Fruit fly (Drosophila melanogaster) whole organism, embryonic: Measurements from ENCODE around the gene dgt1.

ENCODE experiments used
- Aef1 ChIP-seq: fragments of 200-800 bp; sonication (Bioruptor generic); IDR thresholded peaks from 3 replicates; pipeline ENCODE4 v1.3.6; 2022; ENCODE audit warnings: missing biosample characterization, missing genetic modification characterization
- Antp ChIP-seq: fragments of 200-800 bp; sonication (Bioruptor generic); optimal IDR thresholded peaks from 3 replicates; lab custom pipeline; 2016; ENCODE audit warnings: missing biosample characterization, missing genetic modification characterization
- CG11723 ChIP-seq: fragments of 200-800 bp; sonication (Bioruptor generic); optimal IDR thresholded peaks from 2 replicates; lab custom pipeline; 2017; ENCODE audit warnings: missing biosample characterization, mild to moderate bottlenecking, missing genetic modification characterization
- CG14860 ChIP-seq: fragments of 200-800 bp; sonication (Bioruptor generic); IDR thresholded peaks from 3 replicates; pipeline ENCODE4 v1.3.6; 2022; ENCODE audit warnings: missing biosample characterization, missing genetic modification characterization; ENCODE audit not compliant: partially characterized antibody
- CG15011 ChIP-seq: fragments of 200-800 bp; sonication (Bioruptor generic); optimal IDR thresholded peaks from 3 replicates; lab custom pipeline; 2018; ENCODE audit warnings: missing biosample characterization, mild to moderate bottlenecking, missing genetic modification characterization
- CG16779 ChIP-seq: fragments of 200-800 bp; sonication (Bioruptor generic); IDR thresholded peaks from 2 replicates; pipeline ENCODE4 v1.3.6; 2022; ENCODE audit warnings: missing biosample characterization, missing genetic modification characterization
- CG17186 ChIP-seq: fragments of 200-800 bp; sonication (Bioruptor generic); optimal IDR thresholded peaks from 3 replicates; lab custom pipeline; 2017; ENCODE audit warnings: missing biosample characterization, missing genetic modification reagents, missing genetic modification characterization
- CG17829 ChIP-seq: fragments of 200-800 bp; optimal IDR thresholded peaks from 2 replicates; lab custom pipeline; 2019; ENCODE audit warnings: missing biosample characterization, mild to moderate bottlenecking, missing genetic modification characterization, moderate library complexity
- CG17912 ChIP-seq: fragments of 200-800 bp; sonication (Bioruptor generic); optimal IDR thresholded peaks from 2 replicates; lab custom pipeline; 2018; ENCODE audit warnings: missing biosample characterization, mild to moderate bottlenecking, missing genetic modification characterization
- CG18476 ChIP-seq: fragments of 200-800 bp; sonication (Bioruptor generic); optimal IDR thresholded peaks from 2 replicates; lab custom pipeline; 2016; ENCODE audit warnings: missing biosample characterization, mild to moderate bottlenecking, missing genetic modification characterization
- CG18599 ChIP-seq: fragments of 200-800 bp; sonication (Bioruptor generic); optimal IDR thresholded peaks from 3 replicates; lab custom pipeline; 2017; ENCODE audit warnings: missing biosample characterization, missing genetic modification characterization, mild to moderate bottlenecking, moderate library complexity, missing genetic modification reagents
- CG2875 ChIP-seq: fragments of 200-800 bp; sonication (Bioruptor generic); optimal IDR thresholded peaks from 2 replicates; lab custom pipeline; 2017; ENCODE audit warnings: missing biosample characterization, mild to moderate bottlenecking, missing genetic modification characterization, missing genetic modification reagents
- CG30403 ChIP-seq: fragments of 200-800 bp; sonication (Bioruptor generic); optimal IDR thresholded peaks from 3 replicates; lab custom pipeline; 2016; ENCODE audit warnings: missing biosample characterization, missing genetic modification characterization
- CG3995 ChIP-seq: fragments of 200-800 bp; sonication (Bioruptor generic); optimal IDR thresholded peaks from 3 replicates; lab custom pipeline; 2016; ENCODE audit warnings: missing biosample characterization, missing genetic modification characterization
- CG4854 ChIP-seq: fragments of 200-800 bp; sonication (Bioruptor generic); optimal IDR thresholded peaks from 2 replicates; lab custom pipeline; 2016; ENCODE audit warnings: missing biosample characterization, missing genetic modification characterization, inconsistent platforms
- CG5245 ChIP-seq: fragments of 200-800 bp; sonication (Bioruptor generic); optimal IDR thresholded peaks from 3 replicates; lab custom pipeline; 2016; ENCODE audit warnings: missing biosample characterization, missing genetic modification characterization
- CG7357 ChIP-seq: fragments of 200-800 bp; sonication (Bioruptor generic); IDR thresholded peaks from 3 replicates; pipeline ENCODE4 v1.3.6; 2022; ENCODE audit warnings: missing biosample characterization, missing genetic modification characterization
- CG7786 ChIP-seq: fragments of 200-800 bp; sonication (Bioruptor generic); optimal IDR thresholded peaks from 2 replicates; lab custom pipeline; 2016; ENCODE audit warnings: missing biosample characterization, missing genetic modification characterization
- CG9437 ChIP-seq: fragments of 200-800 bp; sonication (Bioruptor generic); optimal IDR thresholded peaks from 2 replicates; lab custom pipeline; 2018; ENCODE audit warnings: missing biosample characterization, mild to moderate bottlenecking, missing genetic modification characterization
- CG9609 ChIP-seq: fragments of 200-800 bp; sonication (Bioruptor generic); optimal IDR thresholded peaks from 3 replicates; lab custom pipeline; 2016; ENCODE audit warnings: missing biosample characterization, missing genetic modification characterization
- CG9797 ChIP-seq: fragments of 200-800 bp; sonication (Bioruptor generic); optimal IDR thresholded peaks from 3 replicates; lab custom pipeline; 2018; ENCODE audit warnings: missing biosample characterization, mild to moderate bottlenecking, missing genetic modification characterization
- Fer3 ChIP-seq: fragments of 200-800 bp; sonication (Bioruptor generic); optimal IDR thresholded peaks from 2 replicates; lab custom pipeline; 2018; ENCODE audit warnings: missing biosample characterization, mild to moderate bottlenecking, missing genetic modification characterization, moderate library complexity
- Hmr ChIP-seq: fragments of 200-800 bp; sonication (Bioruptor generic); optimal IDR thresholded peaks from 3 replicates; lab custom pipeline; 2017; ENCODE audit warnings: mild to moderate bottlenecking, missing biosample characterization, missing genetic modification reagents, missing genetic modification characterization
- NFAT ChIP-seq: fragments of 200-800 bp; sonication (Bioruptor generic); IDR thresholded peaks from 2 replicates; pipeline ENCODE4 v1.3.6; 2022; ENCODE audit warnings: missing biosample characterization, missing genetic modification characterization
- Opbp ChIP-seq: fragments of 200-800 bp; sonication (Bioruptor generic); IDR thresholded peaks from 3 replicates; pipeline ENCODE4 v1.3.6; 2022; ENCODE audit warnings: missing biosample characterization, missing genetic modification characterization; ENCODE audit not compliant: partially characterized antibody
- Ravus ChIP-seq: fragments of 200-800 bp; sonication (Bioruptor generic); IDR thresholded peaks from 2 replicates; pipeline ENCODE4 v1.3.6; 2022; ENCODE audit warnings: missing biosample characterization, missing genetic modification characterization
- Sox100B ChIP-seq: fragments of 200-800 bp; sonication (Bioruptor generic); optimal IDR thresholded peaks from 3 replicates; lab custom pipeline; 2018; ENCODE audit warnings: missing biosample characterization, mild to moderate bottlenecking, missing genetic modification characterization
- Sry-β ChIP-seq: fragments of 200-800 bp; sonication (Bioruptor generic); optimal IDR thresholded peaks from 2 replicates; lab custom pipeline; 2018; ENCODE audit warnings: missing biosample characterization, mild to moderate bottlenecking, missing genetic modification characterization, moderate library complexity
- Trl ChIP-seq, 3 experiments: fragments of >200 bp in 2 of 3; fragments of 200-800 bp in 1 of 3; sonication (Bioruptor generic) in 1 of 3; optimal IDR thresholded peaks; 2 replicates in 1 of 3; 3 replicates in 2 of 3; lab custom pipeline; 2016 to 2017; ENCODE audit warnings: missing biosample characterization in 1 of 3, missing genetic modification characterization in 1 of 3
- Usf ChIP-seq: fragments of 200-800 bp; sonication (Bioruptor generic); optimal IDR thresholded peaks from 2 replicates; lab custom pipeline; 2017; ENCODE audit warnings: missing genotype, missing biosample characterization, missing genetic modification characterization
- cg ChIP-seq: fragments of 200-800 bp; sonication (Bioruptor generic); optimal IDR thresholded peaks from 3 replicates; lab custom pipeline; 2019; ENCODE audit warnings: missing biosample characterization, mild to moderate bottlenecking, missing genetic modification characterization, moderate library complexity
- chn ChIP-seq: fragments of 200-800 bp; sonication (Bioruptor generic); optimal IDR thresholded peaks from 2 replicates; lab custom pipeline; 2016; ENCODE audit warnings: missing biosample characterization, missing genetic modification characterization
- da ChIP-seq: fragments of 200-800 bp; sonication (Bioruptor generic); optimal IDR thresholded peaks from 2 replicates; lab custom pipeline; 2016; ENCODE audit warnings: missing biosample characterization, missing genetic modification characterization
- dmrt11E ChIP-seq: fragments of 200-800 bp; sonication (Bioruptor generic); optimal IDR thresholded peaks from 3 replicates; lab custom pipeline; 2018; ENCODE audit warnings: missing biosample characterization, mild to moderate bottlenecking, missing genetic modification characterization, moderate library complexity
- emc ChIP-seq: fragments of 200-800 bp; sonication (Bioruptor generic); optimal IDR thresholded peaks from 2 replicates; lab custom pipeline; 2016; ENCODE audit warnings: missing biosample characterization, missing genetic modification characterization
- ham ChIP-seq: fragments of 200-800 bp; sonication (Bioruptor generic); IDR thresholded peaks from 2 replicates; pipeline ENCODE4 v1.3.6; 2022; ENCODE audit warnings: missing biosample characterization, missing genetic modification characterization
- jigr1 ChIP-seq: fragments of 200-800 bp; sonication (Bioruptor generic); IDR thresholded peaks from 3 replicates; pipeline ENCODE4 v1.3.6; 2022; ENCODE audit warnings: missing biosample characterization, missing genetic modification characterization
- jing ChIP-seq: fragments of 200-800 bp; sonication (Bioruptor generic); optimal IDR thresholded peaks from 2 replicates; lab custom pipeline; 2018; ENCODE audit warnings: missing biosample characterization, mild to moderate bottlenecking, missing genetic modification characterization
- kay ChIP-seq: fragments of 200-800 bp; sonication (Bioruptor generic); optimal IDR thresholded peaks from 2 replicates; lab custom pipeline; 2016; ENCODE audit warnings: missing biosample characterization, missing genetic modification characterization
- oc ChIP-seq: fragments of 200-800 bp; sonication (Bioruptor generic); optimal IDR thresholded peaks from 2 replicates; lab custom pipeline; 2018; ENCODE audit warnings: missing biosample characterization, mild to moderate bottlenecking, missing genetic modification characterization, moderate library complexity
- p53 ChIP-seq: fragments of 200-800 bp; sonication (Bioruptor generic); optimal IDR thresholded peaks from 2 replicates; lab custom pipeline; 2016; ENCODE audit warnings: missing biosample characterization, missing genetic modification characterization
- sd ChIP-seq: fragments of 200-800 bp; sonication (Bioruptor generic); optimal IDR thresholded peaks from 3 replicates; lab custom pipeline; 2018; ENCODE audit warnings: missing biosample characterization, mild to moderate bottlenecking, missing genetic modification characterization, moderate library complexity
- sens-2 ChIP-seq: fragments of 200-800 bp; sonication (Bioruptor generic); IDR thresholded peaks from 2 replicates; pipeline ENCODE4 v1.3.6; 2022; ENCODE audit warnings: missing biosample characterization, missing genetic modification characterization
- slbo ChIP-seq: fragments of 200-800 bp; sonication (Bioruptor generic); IDR thresholded peaks from 2 replicates; pipeline ENCODE4 v1.3.6; 2022; ENCODE audit warnings: missing biosample characterization, missing genetic modification characterization
- ssp ChIP-seq: fragments of 200-800 bp; sonication (Bioruptor generic); IDR thresholded peaks from 2 replicates; pipeline ENCODE4 v1.3.6; 2022; ENCODE audit warnings: missing biosample characterization, missing genetic modification characterization
- sug ChIP-seq: fragments of 200-800 bp; optimal IDR thresholded peaks from 2 replicates; lab custom pipeline; 2019; ENCODE audit warnings: missing biosample characterization, mild to moderate bottlenecking, missing genetic modification characterization, moderate library complexity
- tgo ChIP-seq: fragments of 200-800 bp; sonication (Bioruptor generic); IDR thresholded peaks from 3 replicates; pipeline ENCODE4 v1.3.6; 2022; ENCODE audit warnings: missing biosample characterization, missing genetic modification characterization
- tio ChIP-seq: fragments of 200-800 bp; sonication (Bioruptor generic); optimal IDR thresholded peaks from 2 replicates; lab custom pipeline; 2017; ENCODE audit warnings: missing biosample characterization, missing genetic modification characterization, inconsistent platforms
- trem ChIP-seq: fragments of 200-800 bp; optimal IDR thresholded peaks from 3 replicates; lab custom pipeline; 2019; ENCODE audit warnings: missing biosample characterization, mild to moderate bottlenecking, missing genetic modification characterization, moderate library complexity
- unc-4 ChIP-seq: fragments of 200-800 bp; sonication (Bioruptor generic); IDR thresholded peaks from 2 replicates; pipeline ENCODE4 v1.3.6; 2022; ENCODE audit warnings: missing biosample characterization, missing genetic modification characterization; ENCODE audit not compliant: partially characterized antibody
- zen2 ChIP-seq: fragments of 200-800 bp; sonication (Bioruptor generic); IDR thresholded peaks from 3 replicates; pipeline ENCODE4 v1.3.6; 2022; ENCODE audit warnings: missing biosample characterization, missing genetic modification characterization; ENCODE audit not compliant: partially characterized antibody

Gene dgt1

DNA sequence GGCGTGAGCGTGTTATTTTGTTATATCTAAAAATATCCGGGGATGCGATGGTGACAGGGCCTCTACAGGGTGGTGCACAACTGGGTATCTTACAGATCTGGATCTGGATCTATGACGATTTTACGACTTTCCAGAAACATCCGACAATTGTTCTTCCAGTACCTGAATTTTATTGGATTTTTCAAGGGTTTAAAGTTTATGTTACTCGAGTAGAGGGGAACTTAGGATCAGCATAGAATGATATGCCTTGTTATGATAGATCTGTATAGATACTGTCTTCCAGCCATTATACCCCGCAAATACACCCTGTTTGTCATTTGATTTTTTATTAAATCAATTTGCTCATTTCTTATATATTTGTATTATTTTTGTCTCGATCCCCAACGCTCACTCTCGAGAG lies 37.1 kb upstream of the dgt1 start (continued):
- TF ChIP-seq Usf (GFP tag; lab: Kevin White, UChicago) (no peak), CG17186 (GFP tag; lab: Kevin White, UChicago) (no peak), dmrt11E (tag; lab: Kevin White, UChicago) (no peak), CG15011 (GFP tag; lab: Kevin White, UChicago) (peak; percentile 43), Sry-β (GFP tag; lab: Kevin White, UChicago) (no peak), slbo (GFP tag; lab: Robert Waterston, UW) (peak; percentile 73), CG9437 (no peak), kay (peak; percentile 10), sd (tag; lab: Kevin White, UChicago) (no peak), CG17912 (GFP tag; lab: Kevin White, UChicago) (no peak), CG4854 (GFP tag; lab: Kevin White, UChicago) (peak; percentile 19), emc (no peak), CG16779 (no peak), CG3995 (GFP tag; lab: Kevin White, UChicago) (peak; percentile 16), ham (GFP tag; lab: Robert Waterston, UW) (0 out of 2 replicates have a peak, but pooled peaks have one; percentile 32), CG30403 (GFP tag; lab: Kevin White, UChicago) (peak; percentile 61), zen2 (GFP tag; lab: Robert Waterston, UW) (no peak), unc-4 (GFP tag; lab: Robert Waterston, UW) (no peak), jigr1 (GFP tag; lab: Robert Waterston, UW) (no peak), CG9797 (no peak), Opbp (GFP tag; lab: Robert Waterston, UW) (no peak), sens-2 (GFP tag; lab: Robert Waterston, UW) (no peak), CG17829 (tag; lab: Kevin White, UChicago) (peak; percentile 32), CG18599 (peak; percentile 62), sug (peak; percentile 66), Sox100B (GFP tag; lab: Kevin White, UChicago) (peak; percentile 61), tgo (peak; percentile 67), Ravus (peak; percentile 6; the same call in 1 of the 2 replicates), Fer3 (tag; lab: Kevin White, UChicago) (peak; percentile 58), NFAT (GFP tag; lab: Robert Waterston, UW) (peak; percentile 32; the same call in 1 of the 2 replicates), oc (tag; lab: Kevin White, UChicago) (no peak), CG14860 (GFP tag; lab: Robert Waterston, UW) (no peak), chn (GFP tag; lab: Kevin White, UChicago) (no peak), CG5245 (GFP tag; lab: Kevin White, UChicago) (no peak), CG9609 (GFP tag; lab: Kevin White, UChicago) (peak; percentile 18), CG18476 (GFP tag; lab: Kevin White, UChicago) (no peak), CG7357 (GFP tag; lab: Robert Waterston, UW) (peak; percentile 65; the same call in 2 of the 3 replicates), ssp (GFP tag; lab: Robert Waterston, UW) (peak; percentile 57), Hmr (peak; percentile 67), CG11723 (GFP tag; lab: Kevin White, UChicago) (peak; percentile 24), p53 (GFP tag; lab: Kevin White, UChicago) (no peak), cg (GFP tag; lab: Kevin White, UChicago) (no peak), trem (no peak), Aef1 (GFP tag; lab: Robert Waterston, UW) (peak; percentile 61), da (GFP tag; lab: Kevin White, UChicago) (no peak), jing (GFP tag; lab: Kevin White, UChicago) (no peak), CG7786 (GFP tag; lab: Kevin White, UChicago) (peak; percentile 33), tio (GFP tag; lab: Kevin White, UChicago) (peak; percentile 24), Trl (optimal IDR thresholded peaks at IDR 0.05; lab: Kevin White, UChicago) (no peak), Trl (GFP tag; optimal IDR thresholded peaks at IDR 0.05; lab: Kevin White, UChicago) (peak; percentile 28), Antp (GFP tag; lab: Kevin White, UChicago) (peak; percentile 22), CG2875 (GFP tag; lab: Kevin White, UChicago) (no peak)
